Worm (Caenorhabditis elegans) whole organism, early embryonic: ENCODE data around the gene ift-81.

Source experiments
- B0310.2 ChIP-seq: sonication (generic microtip); optimal IDR thresholded peaks from 2 replicates; lab custom pipeline; 2016; ENCODE audit warnings: mild to moderate bottlenecking, missing genetic modification characterization, missing compliant biosample characterization
- F13C5.2 ChIP-seq: sonication (generic microtip); optimal IDR thresholded peaks from 2 replicates; lab custom pipeline; 2017; ENCODE audit warnings: mild to moderate bottlenecking, missing genetic modification characterization, inconsistent platforms, missing compliant biosample characterization
- aly-1 ChIP-seq: sonication (generic microtip); optimal IDR thresholded peaks from 2 replicates; lab custom pipeline; 2016; ENCODE audit warnings: missing genetic modification characterization, missing compliant biosample characterization
- ama-1 ChIP-seq: fragments of 150-350 bp; optimal IDR thresholded peaks from 2 replicates; lab custom pipeline; 2014
- ceh-13 ChIP-seq: fragments of 200-800 bp; sonication (Bioruptor generic); optimal IDR thresholded peaks from 2 replicates; lab custom pipeline; 2018; ENCODE audit warnings: mild to moderate bottlenecking, missing genetic modification characterization, missing compliant biosample characterization
- ceh-36 ChIP-seq: sonication (generic microtip); optimal IDR thresholded peaks from 2 replicates; lab custom pipeline; 2016; ENCODE audit warnings: missing genetic modification characterization, inconsistent platforms, missing compliant biosample characterization
- ets-7 ChIP-seq: sonication (generic microtip); optimal IDR thresholded peaks from 2 replicates; lab custom pipeline; 2016; ENCODE audit warnings: missing genotype, missing genetic modification characterization, missing compliant biosample characterization
- flt-1 ChIP-seq: fragments of 200-800 bp; sonication (Bioruptor generic); IDR thresholded peaks from 2 replicates; pipeline ENCODE4 v1.3.6; 2022; ENCODE audit warnings: missing genetic modification characterization, missing compliant biosample characterization
- hmbx-1 ChIP-seq: sonication (generic microtip); optimal IDR thresholded peaks from 2 replicates; lab custom pipeline; 2016; ENCODE audit warnings: mild to moderate bottlenecking, missing genetic modification characterization, missing compliant biosample characterization
- hmg-4 ChIP-seq: fragments of 200-800 bp; sonication (Bioruptor generic); optimal IDR thresholded peaks from 2 replicates; lab custom pipeline; 2018; ENCODE audit warnings: mild to moderate bottlenecking, missing genetic modification characterization, missing compliant biosample characterization
- hnd-1 ChIP-seq: sonication (generic microtip); optimal IDR thresholded peaks from 2 replicates; lab custom pipeline; 2016; ENCODE audit warnings: missing genetic modification characterization, missing compliant biosample characterization
- pes-1 ChIP-seq: fragments of 200-800 bp; sonication (Bioruptor generic); IDR thresholded peaks from 2 replicates; pipeline ENCODE4 v1.3.6; 2022; ENCODE audit warnings: missing genetic modification reagents, missing genetic modification characterization, missing compliant biosample characterization
- scrt-1 ChIP-seq: fragments of 200-800 bp; sonication (Bioruptor generic); IDR thresholded peaks from 2 replicates; pipeline ENCODE4 v1.3.6; 2022; ENCODE audit warnings: missing genetic modification characterization, missing compliant biosample characterization
- sea-1 ChIP-seq: fragments of 200-800 bp; sonication (Bioruptor generic); conservative IDR thresholded peaks from 2 replicates; pipeline ENCODE4 v1.3.6; 2022; ENCODE audit warnings: missing genetic modification characterization, missing compliant biosample characterization
- tbx-11 ChIP-seq: fragments of 200-800 bp; sonication (Bioruptor generic); IDR thresholded peaks from 2 replicates; pipeline ENCODE4 v1.3.6; 2022; ENCODE audit warnings: missing genetic modification characterization, missing compliant biosample characterization
- tbx-37 ChIP-seq: fragments of 200-800 bp; sonication (Bioruptor generic); conservative IDR thresholded peaks from 2 replicates; pipeline ENCODE4 v1.3.6; 2022; ENCODE audit warnings: missing genetic modification reagents, missing genetic modification characterization, missing compliant biosample characterization
- tra-4 ChIP-seq: sonication (generic microtip); optimal IDR thresholded peaks from 2 replicates; lab custom pipeline; 2017; ENCODE audit warnings: missing genetic modification characterization, missing compliant biosample characterization

The ift-81 gene

ce11 chrX:5297942-5298611, at the start of gene ift-81:
ift-81 (plus strand) TSS chrX:5298561.
- TF ChIP-seq ama-1 (lab: Kevin White, UChicago): no peak
- TF ChIP-seq flt-1: no peak
- TF ChIP-seq hnd-1 (tag; lab: Kevin White, UChicago): no peak
- TF ChIP-seq hmbx-1 (tag; lab: Kevin White, UChicago): no peak
- no peak for TF ChIP-seq ceh-36 (tag; lab: Kevin White, UChicago)
- TF ChIP-seq hmg-4 (GFP tag; lab: Kevin White, UChicago): no peak
- TF ChIP-seq tbx-11 (GFP tag; lab: Robert Waterston, UW): no peak
- TF ChIP-seq ets-7 (tag; lab: Kevin White, UChicago): no peak
- TF ChIP-seq sea-1 (GFP tag; lab: Robert Waterston, UW): no peak
- TF ChIP-seq scrt-1 (GFP tag; lab: Robert Waterston, UW): no peak

- TF ChIP-seq ceh-13 (GFP tag; lab: Kevin White, UChicago): no peak
- no peak for TF ChIP-seq B0310.2 (tag; lab: Kevin White, UChicago)
- TF ChIP-seq F13C5.2: no peak
- no peak for TF ChIP-seq sea-1 (GFP tag; lab: Robert Waterston, UW)
- no peak for TF ChIP-seq tbx-11 (GFP tag; lab: Robert Waterston, UW)
- no peak for TF ChIP-seq tra-4 (tag; lab: Kevin White, UChicago)
- no peak for TF ChIP-seq scrt-1 (GFP tag; lab: Robert Waterston, UW)
- TF ChIP-seq hnd-1 (tag; lab: Kevin White, UChicago): no peak
- TF ChIP-seq tbx-37: no peak
- no peak for TF ChIP-seq ama-1 (lab: Kevin White, UChicago)
- TF ChIP-seq hmbx-1 (tag; lab: Kevin White, UChicago): no peak
- TF ChIP-seq pes-1: no peak
- no peak for TF ChIP-seq ceh-36 (tag; lab: Kevin White, UChicago)
- no peak for TF ChIP-seq hmg-4 (GFP tag; lab: Kevin White, UChicago)
- TF ChIP-seq aly-1: no peak
- TF ChIP-seq flt-1: no peak
- no peak for TF ChIP-seq ets-7 (tag; lab: Kevin White, UChicago)
Measured at ce11 chrX:5248754-5249153, 49.6 kb upstream of the ift-81 start.

ce11 chrX:5249603-5250002, 48.8 kb upstream of the ift-81 start, which contains the start of gene Y34B4A.10:
Y34B4A.10 (plus strand) TSS chrX:5249903.
- no peak for TF ChIP-seq flt-1
- TF ChIP-seq tbx-37: no peak
- TF ChIP-seq ama-1 (lab: Kevin White, UChicago): no peak
- no peak for TF ChIP-seq F13C5.2
- TF ChIP-seq B0310.2 (tag; lab: Kevin White, UChicago): no peak

ce11 chrX:5252798-5253197, 45.6 kb upstream of the ift-81 start, which contains the start of gene nspg-14:
nspg-14 (plus strand) TSS chrX:5253047.
- TF ChIP-seq hnd-1 (tag; lab: Kevin White, UChicago) (no peak), F13C5.2 (no peak), hmbx-1 (tag; lab: Kevin White, UChicago) (no peak), tbx-37 (no peak), aly-1 (no peak), B0310.2 (tag; lab: Kevin White, UChicago) (no peak), pes-1 (no peak), scrt-1 (GFP tag; lab: Robert Waterston, UW) (no peak), ets-7 (tag; lab: Kevin White, UChicago) (no peak), ama-1 (lab: Kevin White, UChicago) (no peak), tra-4 (tag; lab: Kevin White, UChicago) (no peak), tbx-11 (GFP tag; lab: Robert Waterston, UW) (no peak), ceh-36 (tag; lab: Kevin White, UChicago) (no peak), sea-1 (GFP tag; lab: Robert Waterston, UW) (no peak), flt-1 (no peak), hmg-4 (GFP tag; lab: Kevin White, UChicago) (no peak)

- TF ChIP-seq ets-7 (tag; lab: Kevin White, UChicago) (no peak), aly-1 (no peak), sea-1 (GFP tag; lab: Robert Waterston, UW) (no peak), ceh-36 (tag; lab: Kevin White, UChicago) (no peak), hnd-1 (tag; lab: Kevin White, UChicago) (no peak), B0310.2 (tag; lab: Kevin White, UChicago) (no peak), hmbx-1 (tag; lab: Kevin White, UChicago) (no peak), tbx-37 (no peak)
Measured at ce11 chrX:5254894-5255293, 43.5 kb upstream of the ift-81 start, which contains the start of gene nspg-13. nspg-13 (plus strand) TSS chrX:5255194.

ce11 chrX:5255320-5255719, 43.0 kb upstream of the ift-81 start:
- TF ChIP-seq ceh-13 (GFP tag; lab: Kevin White, UChicago): no peak
- TF ChIP-seq sea-1 (GFP tag; lab: Robert Waterston, UW): no peak
- no peak for TF ChIP-seq flt-1
- no peak for TF ChIP-seq scrt-1 (GFP tag; lab: Robert Waterston, UW)
- TF ChIP-seq aly-1: no peak
- TF ChIP-seq hmbx-1 (tag; lab: Kevin White, UChicago): no peak
- no peak for TF ChIP-seq ceh-36 (tag; lab: Kevin White, UChicago)
- no peak for TF ChIP-seq hmg-4 (GFP tag; lab: Kevin White, UChicago)
- TF ChIP-seq F13C5.2: no peak
- TF ChIP-seq hnd-1 (tag; lab: Kevin White, UChicago): no peak
- TF ChIP-seq tra-4 (tag; lab: Kevin White, UChicago): no peak

- no peak for TF ChIP-seq F13C5.2
- TF ChIP-seq B0310.2 (tag; lab: Kevin White, UChicago): no peak
- no peak for TF ChIP-seq tra-4 (tag; lab: Kevin White, UChicago)
- no peak for TF ChIP-seq tbx-11 (GFP tag; lab: Robert Waterston, UW)
- TF ChIP-seq tbx-37: no peak
- TF ChIP-seq hmbx-1 (tag; lab: Kevin White, UChicago): no peak
- no peak for TF ChIP-seq pes-1
- no peak for TF ChIP-seq hmg-4 (GFP tag; lab: Kevin White, UChicago)
- no peak for TF ChIP-seq ceh-36 (tag; lab: Kevin White, UChicago)
- no peak for TF ChIP-seq hnd-1 (tag; lab: Kevin White, UChicago)
- no peak for TF ChIP-seq aly-1
- no peak for TF ChIP-seq scrt-1 (GFP tag; lab: Robert Waterston, UW)
Measured at ce11 chrX:5256999-5257398, 41.4 kb upstream of the ift-81 start, which contains the start of gene nspg-12. nspg-12 (plus strand) TSS chrX:5257299.
